Fruit fly (Drosophila melanogaster) whole organism, embryonic: ENCODE measurements around the gene HemK2.

Source experiments
- Adf1 ChIP-seq: fragments of 200-800 bp; sonication (Bioruptor generic); IDR thresholded peaks from 2 replicates; pipeline ENCODE4 v1.3.6; 2022; ENCODE audit warnings: missing biosample characterization, missing genetic modification characterization
- Aef1 ChIP-seq: fragments of 200-800 bp; sonication (Bioruptor generic); IDR thresholded peaks from 3 replicates; pipeline ENCODE4 v1.3.6; 2022; ENCODE audit warnings: missing biosample characterization, missing genetic modification characterization
- B-H2 ChIP-seq: fragments of 200-800 bp; sonication (Bioruptor generic); optimal IDR thresholded peaks from 2 replicates; lab custom pipeline; 2018; ENCODE audit warnings: missing biosample characterization, mild to moderate bottlenecking, missing genetic modification characterization
- Bgb ChIP-seq: fragments of 200-800 bp; sonication (Bioruptor generic); IDR thresholded peaks from 2 replicates; pipeline ENCODE4 v1.3.6; 2022; ENCODE audit warnings: missing biosample characterization, missing genetic modification characterization; ENCODE audit not compliant: partially characterized antibody
- CG10147 ChIP-seq: fragments of 200-800 bp; sonication (Bioruptor generic); optimal IDR thresholded peaks from 2 replicates; lab custom pipeline; 2019; ENCODE audit warnings: missing biosample characterization, mild to moderate bottlenecking, missing genetic modification characterization, moderate library complexity
- CG14050 ChIP-seq: fragments of 200-800 bp; sonication (Bioruptor generic); IDR thresholded peaks from 3 replicates; pipeline ENCODE4 v1.3.6; 2022; ENCODE audit warnings: missing biosample characterization, missing genetic modification characterization
- CG1603 ChIP-seq: fragments of 200-800 bp; sonication (Bioruptor generic); optimal IDR thresholded peaks from 2 replicates; lab custom pipeline; 2019; ENCODE audit warnings: missing biosample characterization, mild to moderate bottlenecking, missing genetic modification characterization, moderate library complexity
- CG18011 ChIP-seq: fragments of 200-800 bp; sonication (Bioruptor generic); optimal IDR thresholded peaks from 2 replicates; lab custom pipeline; 2017; ENCODE audit warnings: missing biosample characterization, missing genetic modification characterization, mild to moderate bottlenecking, moderate library complexity, missing genotype
- CG18599 ChIP-seq: fragments of 200-800 bp; sonication (Bioruptor generic); optimal IDR thresholded peaks from 3 replicates; lab custom pipeline; 2017; ENCODE audit warnings: missing biosample characterization, missing genetic modification characterization, mild to moderate bottlenecking, moderate library complexity, missing genetic modification reagents
- CG3163 ChIP-seq: fragments of 200-800 bp; sonication (Bioruptor generic); optimal IDR thresholded peaks from 3 replicates; lab custom pipeline; 2016; ENCODE audit warnings: missing biosample characterization, missing genetic modification characterization
- CG3281 ChIP-seq: fragments of 200-800 bp; sonication (Bioruptor generic); optimal IDR thresholded peaks from 3 replicates; lab custom pipeline; 2017; ENCODE audit warnings: missing biosample characterization, mild to moderate bottlenecking, missing genetic modification characterization
- CG42726 ChIP-seq: fragments of 200-800 bp; sonication (Bioruptor generic); IDR thresholded peaks from 2 replicates; pipeline ENCODE4 v1.3.6; 2022; ENCODE audit warnings: missing biosample characterization, missing genetic modification characterization; ENCODE audit not compliant: partially characterized antibody
- CG6272 ChIP-seq: fragments of 200-800 bp; sonication (Bioruptor generic); IDR thresholded peaks from 2 replicates; pipeline ENCODE4 v1.3.6; 2022; ENCODE audit warnings: missing biosample characterization, missing genetic modification characterization
- CG8388 ChIP-seq: fragments of 200-800 bp; sonication (Bioruptor generic); optimal IDR thresholded peaks from 2 replicates; lab custom pipeline; 2019; ENCODE audit warnings: missing biosample characterization, mild to moderate bottlenecking, missing genetic modification characterization, moderate library complexity
- CG8944 ChIP-seq: fragments of 200-800 bp; sonication (Bioruptor generic); optimal IDR thresholded peaks from 3 replicates; lab custom pipeline; 2016; ENCODE audit warnings: missing biosample characterization, missing genetic modification characterization
- CG9215 ChIP-seq: fragments of 200-800 bp; sonication (Bioruptor generic); IDR thresholded peaks from 2 replicates; pipeline ENCODE4 v1.3.6; 2022; ENCODE audit warnings: missing biosample characterization, missing genetic modification characterization
- CrebB ChIP-seq: fragments of 200-800 bp; sonication (Bioruptor generic); optimal IDR thresholded peaks from 3 replicates; lab custom pipeline; 2018; ENCODE audit warnings: missing biosample characterization, mild to moderate bottlenecking, missing genetic modification characterization
- Dip2 ChIP-seq: fragments of 200-800 bp; sonication (Bioruptor generic); IDR thresholded peaks from 2 replicates; pipeline ENCODE4 v1.3.6; 2022; ENCODE audit warnings: missing biosample characterization, missing genetic modification characterization
- Dip3 ChIP-seq: fragments of 200-800 bp; sonication (Bioruptor generic); optimal IDR thresholded peaks from 3 replicates; lab custom pipeline; 2016; ENCODE audit warnings: missing biosample characterization, missing genetic modification characterization
- Dll ChIP-seq: fragments of 200-800 bp; sonication (Bioruptor generic); IDR thresholded peaks from 4 replicates; pipeline ENCODE4 v1.3.6; 2022; ENCODE audit warnings: missing biosample characterization, missing genetic modification characterization; ENCODE audit not compliant: partially characterized antibody
- Doc3 ChIP-seq: fragments of 200-800 bp; sonication (Bioruptor generic); IDR thresholded peaks from 3 replicates; pipeline ENCODE4 v1.3.6; 2022; ENCODE audit warnings: missing biosample characterization, missing genetic modification characterization; ENCODE audit not compliant: partially characterized antibody
- Med ChIP-seq: fragments of 200-800 bp; sonication (Bioruptor generic); peaks from one replicate; lab custom pipeline; 2016; ENCODE audit warnings: missing biosample characterization, missing genetic modification characterization, mild to moderate bottlenecking, inconsistent platforms, moderate library complexity
- Myb ChIP-seq: fragments of 200-800 bp; sonication (Bioruptor generic); optimal IDR thresholded peaks from 2 replicates; lab custom pipeline; 2016; ENCODE audit warnings: missing biosample characterization, missing genetic modification characterization
- NC2β ChIP-seq: fragments of 200-800 bp; sonication (Bioruptor generic); optimal IDR thresholded peaks from 2 replicates; lab custom pipeline; 2016; ENCODE audit warnings: missing biosample characterization, missing genetic modification characterization
- Nf-YC ChIP-seq: fragments of 200-800 bp; optimal IDR thresholded peaks from 3 replicates; lab custom pipeline; 2019; ENCODE audit warnings: missing biosample characterization, mild to moderate bottlenecking, missing genetic modification characterization, moderate library complexity
- Opbp ChIP-seq: fragments of 200-800 bp; sonication (Bioruptor generic); IDR thresholded peaks from 3 replicates; pipeline ENCODE4 v1.3.6; 2022; ENCODE audit warnings: missing biosample characterization, missing genetic modification characterization; ENCODE audit not compliant: partially characterized antibody
- Sox100B ChIP-seq: fragments of 200-800 bp; sonication (Bioruptor generic); optimal IDR thresholded peaks from 3 replicates; lab custom pipeline; 2018; ENCODE audit warnings: missing biosample characterization, mild to moderate bottlenecking, missing genetic modification characterization
- Vsx1 ChIP-seq: fragments of 200-800 bp; sonication (Bioruptor generic); optimal IDR thresholded peaks from 2 replicates; lab custom pipeline; 2017; ENCODE audit warnings: missing biosample characterization, mild to moderate bottlenecking, missing genetic modification characterization, missing genetic modification reagents
- abd-A ChIP-seq: fragments of 200-800 bp; sonication (Bioruptor generic); optimal IDR thresholded peaks from 3 replicates; lab custom pipeline; 2019; ENCODE audit warnings: missing biosample characterization, mild to moderate bottlenecking, missing genetic modification characterization, moderate library complexity
- caup ChIP-seq: fragments of 200-800 bp; sonication (Bioruptor generic); optimal IDR thresholded peaks from 3 replicates; lab custom pipeline; 2017; ENCODE audit warnings: missing biosample characterization, mild to moderate bottlenecking, missing genetic modification characterization, moderate library complexity; ENCODE audit not compliant: severe bottlenecking
- chinmo ChIP-seq: fragments of 200-800 bp; sonication (Bioruptor generic); IDR thresholded peaks from 4 replicates; pipeline ENCODE4 v1.3.6; 2022; ENCODE audit warnings: missing biosample characterization, missing genetic modification characterization; ENCODE audit not compliant: partially characterized antibody
- crp ChIP-seq, 2 experiments: fragments of 200-800 bp; sonication (Bioruptor generic); optimal IDR thresholded peaks; 2 replicates in 1 of 2; 3 replicates in 1 of 2; lab custom pipeline; 2017; ENCODE audit warnings: missing biosample characterization in 2 of 2, missing genetic modification characterization in 2 of 2, mild to moderate bottlenecking in 1 of 2, moderate library complexity in 1 of 2
- da ChIP-seq: fragments of 200-800 bp; sonication (Bioruptor generic); optimal IDR thresholded peaks from 2 replicates; lab custom pipeline; 2016; ENCODE audit warnings: missing biosample characterization, missing genetic modification characterization
- dm ChIP-seq: fragments of 200-800 bp; sonication (Bioruptor generic); optimal IDR thresholded peaks from 3 replicates; lab custom pipeline; 2016; ENCODE audit warnings: missing biosample characterization, missing genetic modification characterization
- ems ChIP-seq: fragments of 200-800 bp; sonication (Bioruptor generic); optimal IDR thresholded peaks from 3 replicates; lab custom pipeline; 2016; ENCODE audit warnings: missing biosample characterization, missing genetic modification characterization
- eve ChIP-seq, 2 experiments: fragments of >200 bp; optimal IDR thresholded peaks; 2 replicates each; lab custom pipeline; 2017; ENCODE audit warnings: missing biosample characterization in 2 of 2, missing genetic modification characterization in 2 of 2
- gce ChIP-seq: fragments of 200-800 bp; sonication (Bioruptor generic); IDR thresholded peaks from 3 replicates; pipeline ENCODE4 v1.3.6; 2022; ENCODE audit warnings: missing biosample characterization, missing genetic modification characterization
- insv ChIP-seq, 2 experiments: fragments of 200-800 bp; sonication (Bioruptor generic); optimal IDR thresholded peaks; 3 replicates each; lab custom pipeline; 2016 to 2018; ENCODE audit warnings: missing biosample characterization in 2 of 2, missing genetic modification characterization in 2 of 2
- odd ChIP-seq: fragments of 200-800 bp; sonication (Bioruptor generic); optimal IDR thresholded peaks from 2 replicates; lab custom pipeline; 2017; ENCODE audit warnings: missing biosample characterization, mild to moderate bottlenecking, missing genetic modification characterization
- pan ChIP-seq, 4 experiments: fragments of >200 bp in 3 of 4; fragments of 200-800 bp in 1 of 4; sonication (Bioruptor generic) in 1 of 4; optimal IDR thresholded peaks in 3 of 4; IDR thresholded peaks in 1 of 4; 2 replicates each; pipeline versions ENCODE4 v1.3.6 to Lab custom; 2017 to 2022; ENCODE audit warnings: missing biosample characterization in 2 of 4, missing genetic modification characterization in 2 of 4, mixed read lengths in 1 of 4
- pb ChIP-seq: fragments of 200-800 bp; sonication (Bioruptor generic); optimal IDR thresholded peaks from 3 replicates; lab custom pipeline; 2016; ENCODE audit warnings: missing biosample characterization, missing genetic modification characterization
- peb ChIP-seq: fragments of 200-800 bp; sonication (Bioruptor generic); IDR thresholded peaks from 2 replicates; pipeline ENCODE4 v1.3.6; 2022; ENCODE audit warnings: missing biosample characterization, missing genetic modification characterization
- repo ChIP-seq: fragments of 200-800 bp; sonication (Bioruptor generic); optimal IDR thresholded peaks from 2 replicates; lab custom pipeline; 2016; ENCODE audit warnings: missing biosample characterization, missing genetic modification characterization
- ro ChIP-seq: fragments of 200-800 bp; sonication (Bioruptor generic); IDR thresholded peaks from 2 replicates; pipeline ENCODE4 v1.3.6; 2022; ENCODE audit warnings: missing biosample characterization, missing genetic modification characterization
- tgo ChIP-seq: fragments of 200-800 bp; sonication (Bioruptor generic); IDR thresholded peaks from 3 replicates; pipeline ENCODE4 v1.3.6; 2022; ENCODE audit warnings: missing biosample characterization, missing genetic modification characterization
- z ChIP-seq: fragments of 200-800 bp; sonication (Bioruptor generic); IDR thresholded peaks from 3 replicates; pipeline ENCODE4 v1.3.6; 2022; ENCODE audit warnings: missing biosample characterization, missing genetic modification characterization

HemK2 gene

dm6 chr2L:2751904-2752459, 7.5 kb downstream of the HemK2 start, which contains the start of gene Bacc (continued):
- TF ChIP-seq CG6272 (GFP tag; lab: Robert Waterston, UW) = peak; percentile 50
- TF ChIP-seq pb (GFP tag; lab: Kevin White, UChicago) = peak; percentile 70
- TF ChIP-seq CG18011 (GFP tag; lab: Kevin White, UChicago) = peak; percentile 80
- no peak for TF ChIP-seq Dll (GFP tag; lab: Robert Waterston, UW)
- no peak for TF ChIP-seq pan (optimal IDR thresholded peaks at IDR 0.05; lab: Kevin White, UChicago)
- TF ChIP-seq pan (GFP tag; optimal IDR thresholded peaks at IDR 0.05 in 1 of 2, IDR thresholded peaks at IDR 0.05 in 1 of 2) = no peak
- TF ChIP-seq CG8944 (GFP tag; lab: Kevin White, UChicago) = peak; percentile 75
- no peak for TF ChIP-seq eve (GFP tag; optimal IDR thresholded peaks at IDR 0.05; lab: Kevin White, UChicago)
- TF ChIP-seq da (GFP tag; lab: Kevin White, UChicago) = peak; percentile 86
- TF ChIP-seq peb (GFP tag; lab: Robert Waterston, UW) = no peak
- peak; percentile 81 for TF ChIP-seq NC2β
- TF ChIP-seq Aef1 (GFP tag; lab: Robert Waterston, UW) = no peak
- TF ChIP-seq tgo = no peak
- TF ChIP-seq insv (GFP tag; optimal IDR thresholded peaks at IDR 0.05; lab: Kevin White, UChicago) = peak in 1 of 2 experiments; percentile 7
- TF ChIP-seq CG9215 (GFP tag; lab: Robert Waterston, UW) = no peak
- TF ChIP-seq CG3281 (GFP tag; lab: Kevin White, UChicago) = peak; percentile 96
- peak; percentile 72 for TF ChIP-seq dm
- no peak for TF ChIP-seq chinmo (GFP tag; lab: Robert Waterston, UW)
- peak; percentile 87 for TF ChIP-seq caup
- peak; percentile 67 for TF ChIP-seq CG3163 (GFP tag; lab: Kevin White, UChicago)
- peak; percentile 87 for TF ChIP-seq Dip3 (GFP tag; lab: Kevin White, UChicago)
- TF ChIP-seq CG1603 = peak; percentile 64
- peak; percentile 92 for TF ChIP-seq Sox100B (GFP tag; lab: Kevin White, UChicago)
- no peak for TF ChIP-seq z (GFP tag; lab: Robert Waterston, UW)
- TF ChIP-seq CrebB = peak; percentile 71
- peak; percentile 77 for TF ChIP-seq CG8388 (GFP tag; lab: Kevin White, UChicago)
- TF ChIP-seq Vsx1 (GFP tag; lab: Kevin White, UChicago) = peak; percentile 75
- peak; percentile 21 for TF ChIP-seq B-H2 (GFP tag; lab: Kevin White, UChicago)
- TF ChIP-seq Med (GFP tag; lab: Kevin White, UChicago) = peak; percentile 97
- TF ChIP-seq odd (GFP tag; lab: Kevin White, UChicago) = peak; percentile 82
- TF ChIP-seq Bgb (GFP tag; lab: Robert Waterston, UW) = no peak
- TF ChIP-seq abd-A (tag; lab: Kevin White, UChicago) = no peak
- TF ChIP-seq Doc3 (GFP tag; lab: Robert Waterston, UW) = no peak
- TF ChIP-seq Opbp (GFP tag; lab: Robert Waterston, UW) = no peak
- peak in 1 of 2 experiments; percentile 38 for TF ChIP-seq crp (GFP tag; optimal IDR thresholded peaks at IDR 0.05; lab: Kevin White, UChicago)
- peak; percentile 78 for TF ChIP-seq ems (GFP tag; lab: Kevin White, UChicago)
- no peak for TF ChIP-seq CG14050 (GFP tag; lab: Robert Waterston, UW)
- no peak for TF ChIP-seq Dip2 (GFP tag; lab: Robert Waterston, UW)
- TF ChIP-seq gce (GFP tag; lab: Robert Waterston, UW) = no peak
- TF ChIP-seq CG18599 (GFP tag; lab: Kevin White, UChicago) = peak; percentile 95
- TF ChIP-seq Adf1 (GFP tag; lab: Robert Waterston, UW) = no peak
- TF ChIP-seq CG42726 (GFP tag; lab: Robert Waterston, UW) = no peak
- TF ChIP-seq ro (GFP tag; lab: Robert Waterston, UW) = no peak
- TF ChIP-seq CG10147 = peak; percentile 95
- peak; percentile 64 for TF ChIP-seq Nf-YC (tag; lab: Kevin White, UChicago)
- TF ChIP-seq repo (GFP tag; lab: Kevin White, UChicago) = peak; percentile 86
- peak; percentile 83 for TF ChIP-seq Myb
